Fruit fly (Drosophila melanogaster) S2 (cell line): ENCODE results near the gene fig.

Experiments used
- CG8478 ChIP-seq: fragments of >200 bp; optimal IDR thresholded peaks from 2 replicates; lab custom pipeline; 2018
- CTCF ChIP-seq, 2 experiments: fragments of >200 bp; optimal IDR thresholded peaks; 2 replicates each; lab custom pipeline; 2018

DNA sequence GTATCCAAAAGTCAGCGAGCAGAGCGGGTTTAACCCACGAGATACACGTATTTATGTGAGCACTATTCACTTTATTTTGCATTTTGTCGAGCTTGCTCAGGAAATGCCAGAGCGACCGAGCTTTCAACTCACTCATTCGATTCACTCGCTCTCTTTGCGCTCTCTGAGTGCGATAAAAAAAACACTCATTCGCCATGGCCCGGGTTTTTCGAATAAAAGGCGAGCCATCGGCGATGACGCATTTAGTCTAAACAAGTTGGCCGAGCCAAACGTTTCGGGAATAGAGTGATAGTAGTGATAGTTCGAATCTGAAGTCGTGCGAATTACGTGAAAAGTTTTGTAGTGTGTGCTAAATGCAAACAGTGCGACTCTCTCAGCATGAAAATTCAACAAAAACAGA lies 2.1 kb upstream of the fig start:
- TF ChIP-seq CTCF (optimal IDR thresholded peaks at IDR 0.05; lab: Kevin White, UChicago) (no peak), CG8478 (lab: Kevin White, UChicago) (no peak)
